Fruit fly (Drosophila melanogaster) whole organism, embryonic: ENCODE data around the gene Rnf146.
A peak's percentile ranks its signal among the peaks of the same experiment; 100 is the strongest.

ENCODE experiments used
- ATbp ChIP-seq: fragments of 200-800 bp; sonication (Bioruptor generic); optimal IDR thresholded peaks from 2 replicates; lab custom pipeline; 2017; ENCODE audit warnings: missing biosample characterization, mild to moderate bottlenecking, missing genetic modification characterization, missing genetic modification reagents
- Ada2b ChIP-seq: fragments of 200-800 bp; sonication (Bioruptor generic); IDR thresholded peaks from 2 replicates; pipeline ENCODE4 v1.3.6; 2022; ENCODE audit warnings: missing biosample characterization, missing genetic modification characterization
- Aef1 ChIP-seq: fragments of 200-800 bp; sonication (Bioruptor generic); IDR thresholded peaks from 3 replicates; pipeline ENCODE4 v1.3.6; 2022; ENCODE audit warnings: missing biosample characterization, missing genetic modification characterization
- CG11085 ChIP-seq: fragments of 200-800 bp; sonication (Bioruptor generic); IDR thresholded peaks from 2 replicates; pipeline ENCODE4 v1.3.6; 2022; ENCODE audit warnings: missing biosample characterization, missing genetic modification characterization
- CG11696 ChIP-seq: fragments of 200-800 bp; sonication (Bioruptor generic); IDR thresholded peaks from 2 replicates; pipeline ENCODE4 v1.3.6; 2022; ENCODE audit warnings: missing biosample characterization, missing genetic modification characterization
- CG12104 ChIP-seq: fragments of 200-800 bp; sonication (Bioruptor generic); optimal IDR thresholded peaks from 3 replicates; lab custom pipeline; 2016; ENCODE audit warnings: missing biosample characterization, missing genetic modification characterization
- CG12299 ChIP-seq: fragments of 200-800 bp; sonication (Bioruptor generic); optimal IDR thresholded peaks from 2 replicates; lab custom pipeline; 2018; ENCODE audit warnings: missing biosample characterization, mild to moderate bottlenecking, missing genetic modification characterization
- CG15011 ChIP-seq: fragments of 200-800 bp; sonication (Bioruptor generic); optimal IDR thresholded peaks from 3 replicates; lab custom pipeline; 2018; ENCODE audit warnings: missing biosample characterization, mild to moderate bottlenecking, missing genetic modification characterization
- CG15269 ChIP-seq: fragments of 200-800 bp; sonication (Bioruptor generic); optimal IDR thresholded peaks from 2 replicates; lab custom pipeline; 2018; ENCODE audit warnings: missing biosample characterization, mild to moderate bottlenecking, missing genetic modification characterization, moderate library complexity
- CG15514 ChIP-seq: fragments of 200-800 bp; sonication (Bioruptor generic); optimal IDR thresholded peaks from 3 replicates; lab custom pipeline; 2017; ENCODE audit warnings: missing biosample characterization, missing genetic modification characterization, mild to moderate bottlenecking, moderate library complexity, missing genetic modification reagents
- CG17612 ChIP-seq: fragments of 200-800 bp; sonication (Bioruptor generic); IDR thresholded peaks from 2 replicates; pipeline ENCODE4 v1.3.6; 2022; ENCODE audit warnings: missing biosample characterization, missing genetic modification characterization
- CG2678 ChIP-seq: fragments of 200-800 bp; sonication (Bioruptor generic); optimal IDR thresholded peaks from 3 replicates; lab custom pipeline; 2019; ENCODE audit warnings: missing biosample characterization, mild to moderate bottlenecking, missing genetic modification characterization, moderate library complexity
- CG4328 ChIP-seq: fragments of 200-800 bp; sonication (Bioruptor generic); optimal IDR thresholded peaks from 3 replicates; lab custom pipeline; 2017; ENCODE audit warnings: missing biosample characterization, missing genetic modification reagents, missing genetic modification characterization
- CG5245 ChIP-seq: fragments of 200-800 bp; sonication (Bioruptor generic); optimal IDR thresholded peaks from 3 replicates; lab custom pipeline; 2016; ENCODE audit warnings: missing biosample characterization, missing genetic modification characterization
- CG7556 ChIP-seq: fragments of 200-800 bp; sonication (Bioruptor generic); optimal IDR thresholded peaks from 2 replicates; lab custom pipeline; 2017; ENCODE audit warnings: missing biosample characterization, mild to moderate bottlenecking, missing genetic modification characterization
- CG8281 ChIP-seq: fragments of 200-800 bp; sonication (Bioruptor generic); optimal IDR thresholded peaks from 2 replicates; lab custom pipeline; 2018; ENCODE audit warnings: missing biosample characterization, mild to moderate bottlenecking, missing genetic modification characterization, moderate library complexity
- CG9932 ChIP-seq: fragments of 200-800 bp; sonication (Bioruptor generic); IDR thresholded peaks from 2 replicates; pipeline ENCODE4 v1.3.6; 2022; ENCODE audit warnings: missing biosample characterization, missing genetic modification characterization
- CHES-1-like ChIP-seq: fragments of 200-800 bp; sonication (Bioruptor generic); optimal IDR thresholded peaks from 2 replicates; lab custom pipeline; 2016; ENCODE audit warnings: missing biosample characterization, missing genetic modification characterization
- D ChIP-seq, 2 experiments: fragments of 200-800 bp in 1 of 2; fragments of >200 bp in 1 of 2; sonication (Bioruptor generic) in 1 of 2; optimal IDR thresholded peaks; 2 replicates in 1 of 2; 3 replicates in 1 of 2; lab custom pipeline; 2017; ENCODE audit warnings: mild to moderate bottlenecking in 1 of 2, missing biosample characterization in 1 of 2, missing genetic modification characterization in 1 of 2, missing genetic modification reagents in 1 of 2
- HLH3B ChIP-seq: fragments of 200-800 bp; sonication (Bioruptor generic); IDR thresholded peaks from 2 replicates; pipeline ENCODE4 v1.3.6; 2022; ENCODE audit warnings: missing biosample characterization, missing genetic modification characterization
- HLHmδ ChIP-seq: fragments of 200-800 bp; sonication (Bioruptor generic); optimal IDR thresholded peaks from 2 replicates; lab custom pipeline; 2018; ENCODE audit warnings: missing biosample characterization, mild to moderate bottlenecking, missing genetic modification characterization, moderate library complexity
- HmgZ ChIP-seq: fragments of 200-800 bp; sonication (Bioruptor generic); optimal IDR thresholded peaks from 2 replicates; lab custom pipeline; 2018; ENCODE audit warnings: missing biosample characterization, mild to moderate bottlenecking, missing genetic modification characterization
- Hmr ChIP-seq: fragments of 200-800 bp; sonication (Bioruptor generic); optimal IDR thresholded peaks from 3 replicates; lab custom pipeline; 2017; ENCODE audit warnings: mild to moderate bottlenecking, missing biosample characterization, missing genetic modification reagents, missing genetic modification characterization
- MESR4 ChIP-seq: fragments of 200-800 bp; sonication (Bioruptor generic); optimal IDR thresholded peaks from 2 replicates; lab custom pipeline; 2018; ENCODE audit warnings: missing biosample characterization, mild to moderate bottlenecking, missing genetic modification characterization, moderate library complexity
- Max ChIP-seq: fragments of 200-800 bp; sonication (Bioruptor generic); optimal IDR thresholded peaks from 2 replicates; lab custom pipeline; 2016; ENCODE audit warnings: missing biosample characterization, mild to moderate bottlenecking, missing genetic modification characterization
- NFAT ChIP-seq: fragments of 200-800 bp; sonication (Bioruptor generic); IDR thresholded peaks from 2 replicates; pipeline ENCODE4 v1.3.6; 2022; ENCODE audit warnings: missing biosample characterization, missing genetic modification characterization
- Nf-YA ChIP-seq: fragments of 200-800 bp; sonication (Bioruptor generic); IDR thresholded peaks from 2 replicates; pipeline ENCODE4 v1.3.6; 2022; ENCODE audit warnings: missing biosample characterization, missing genetic modification characterization
- Oli ChIP-seq: fragments of 200-800 bp; sonication (Bioruptor generic); optimal IDR thresholded peaks from 2 replicates; lab custom pipeline; 2018; ENCODE audit warnings: missing biosample characterization, mild to moderate bottlenecking, missing genetic modification characterization, moderate library complexity
- Optix ChIP-seq: fragments of 200-800 bp; sonication (Bioruptor generic); IDR thresholded peaks from 3 replicates; pipeline ENCODE4 v1.3.6; 2022; ENCODE audit warnings: missing biosample characterization, missing genetic modification characterization
- Rfx ChIP-seq: fragments of 200-800 bp; sonication (Bioruptor generic); IDR thresholded peaks from 2 replicates; pipeline ENCODE4 v1.3.6; 2022; ENCODE audit warnings: missing biosample characterization, missing genetic modification characterization
- Six4 ChIP-seq: fragments of 200-800 bp; sonication (Bioruptor generic); optimal IDR thresholded peaks from 2 replicates; lab custom pipeline; 2016; ENCODE audit warnings: missing biosample characterization, missing genetic modification characterization
- Xrp1 ChIP-seq: fragments of 200-800 bp; sonication (Bioruptor generic); IDR thresholded peaks from 2 replicates; pipeline ENCODE4 v1.3.6; 2022; ENCODE audit warnings: missing biosample characterization, missing genetic modification characterization
- al ChIP-seq: fragments of 200-800 bp; sonication (Bioruptor generic); IDR thresholded peaks from 2 replicates; pipeline ENCODE4 v1.3.6; 2022; ENCODE audit warnings: missing biosample characterization, missing genetic modification characterization
- chinmo ChIP-seq: fragments of 200-800 bp; sonication (Bioruptor generic); IDR thresholded peaks from 4 replicates; pipeline ENCODE4 v1.3.6; 2022; ENCODE audit warnings: missing biosample characterization, missing genetic modification characterization; ENCODE audit not compliant: partially characterized antibody
- disco-r ChIP-seq: fragments of 200-800 bp; sonication (Bioruptor generic); optimal IDR thresholded peaks from 2 replicates; lab custom pipeline; 2016; ENCODE audit warnings: missing biosample characterization, missing genetic modification characterization
- fd96Cb ChIP-seq: fragments of 200-800 bp; sonication (Bioruptor generic); optimal IDR thresholded peaks from 2 replicates; lab custom pipeline; 2018; ENCODE audit warnings: missing biosample characterization, mild to moderate bottlenecking, missing genetic modification characterization, moderate library complexity
- gcm ChIP-seq: fragments of 200-800 bp; sonication (Bioruptor generic); optimal IDR thresholded peaks from 2 replicates; lab custom pipeline; 2019; ENCODE audit warnings: missing biosample characterization, mild to moderate bottlenecking, missing genetic modification characterization, moderate library complexity
- gsb-n ChIP-seq: fragments of 200-800 bp; sonication (Bioruptor generic); optimal IDR thresholded peaks from 3 replicates; lab custom pipeline; 2018; ENCODE audit warnings: missing biosample characterization, mild to moderate bottlenecking, missing genetic modification characterization
- gt ChIP-seq: fragments of 200-800 bp; sonication (Bioruptor generic); IDR thresholded peaks from 2 replicates; pipeline ENCODE4 v1.3.6; 2022; ENCODE audit warnings: missing biosample characterization, missing genetic modification characterization
- lbe ChIP-seq: fragments of 200-800 bp; sonication (Bioruptor generic); optimal IDR thresholded peaks from 2 replicates; lab custom pipeline; 2016; ENCODE audit warnings: missing biosample characterization, mild to moderate bottlenecking, missing genetic modification characterization
- lmd ChIP-seq: fragments of 200-800 bp; sonication (Bioruptor generic); IDR thresholded peaks from 2 replicates; pipeline ENCODE4 v1.3.6; 2022; ENCODE audit warnings: missing biosample characterization, missing genetic modification characterization
- mam ChIP-seq: fragments of 200-800 bp; sonication (Bioruptor generic); optimal IDR thresholded peaks from 3 replicates; lab custom pipeline; 2016; ENCODE audit warnings: missing biosample characterization, missing genetic modification characterization
- nerfin-1 ChIP-seq: fragments of 200-800 bp; sonication (Bioruptor generic); optimal IDR thresholded peaks from 3 replicates; lab custom pipeline; 2019; ENCODE audit warnings: missing biosample characterization, mild to moderate bottlenecking, missing genetic modification characterization, moderate library complexity
- pan ChIP-seq, 4 experiments: fragments of >200 bp in 3 of 4; fragments of 200-800 bp in 1 of 4; sonication (Bioruptor generic) in 1 of 4; optimal IDR thresholded peaks in 3 of 4; IDR thresholded peaks in 1 of 4; 2 replicates each; pipeline versions ENCODE4 v1.3.6 to Lab custom; 2017 to 2022; ENCODE audit warnings: missing biosample characterization in 2 of 4, missing genetic modification characterization in 2 of 4, mixed read lengths in 1 of 4
- row ChIP-seq: fragments of 200-800 bp; sonication (Bioruptor generic); IDR thresholded peaks from 3 replicates; pipeline ENCODE4 v1.3.6; 2022; ENCODE audit warnings: missing biosample characterization, missing genetic modification characterization
- sima ChIP-seq: fragments of 200-800 bp; sonication (Bioruptor generic); optimal IDR thresholded peaks from 2 replicates; lab custom pipeline; 2016; ENCODE audit warnings: missing biosample characterization, missing genetic modification characterization
- unpg ChIP-seq: fragments of 200-800 bp; sonication (Bioruptor generic); optimal IDR thresholded peaks from 3 replicates; lab custom pipeline; 2018; ENCODE audit warnings: missing biosample characterization, mild to moderate bottlenecking, missing genetic modification characterization, moderate library complexity
- vvl ChIP-seq: fragments of 200-800 bp; sonication (Bioruptor generic); IDR thresholded peaks from 2 replicates; pipeline ENCODE4 v1.3.6; 2022; ENCODE audit warnings: missing biosample characterization, missing genetic modification characterization

Rnf146 gene

dm6 chr3L:19634788-19635448 is 7.7 kb downstream of the Rnf146 start (continued):
- TF ChIP-seq Nf-YA (GFP tag; lab: Robert Waterston, UW) (0 out of 2 replicates have a peak, but pooled peaks have one; percentile 39), vvl (GFP tag; lab: Robert Waterston, UW) (peak; percentile 78), Aef1 (GFP tag; lab: Robert Waterston, UW) (peak; percentile 74), CG15514 (GFP tag; lab: Kevin White, UChicago) (peak; percentile 27), CG8281 (tag; lab: Kevin White, UChicago) (peak; percentile 59), MESR4 (GFP tag; lab: Kevin White, UChicago) (no peak), Max (GFP tag; lab: Kevin White, UChicago) (peak; percentile 1), gcm (GFP tag; lab: Kevin White, UChicago) (peak; percentile 61), CG7556 (GFP tag; lab: Kevin White, UChicago) (peak; percentile 84), Rfx (GFP tag; lab: Robert Waterston, UW) (peak; percentile 78), sima (GFP tag; lab: Kevin White, UChicago) (no peak), gsb-n (peak; percentile 83), Oli (tag; lab: Kevin White, UChicago) (peak; percentile 63), CG15269 (peak; percentile 84), Hmr (GFP tag; lab: Kevin White, UChicago) (peak; percentile 82), Xrp1 (peak; percentile 83), CG17612 (GFP tag; lab: Robert Waterston, UW) (peak; percentile 43; the same call in 1 of the 2 replicates), unpg (peak; percentile 83), Ada2b (GFP tag; lab: Robert Waterston, UW) (0 out of 2 replicates have a peak, but pooled peaks have one; percentile 48), CG12104 (peak; percentile 61), HLH3B (peak; percentile 77), HmgZ (peak; percentile 14), Six4 (GFP tag; lab: Kevin White, UChicago) (peak; percentile 73), CG5245 (peak; percentile 29), mam (GFP tag; lab: Kevin White, UChicago) (no peak), row (peak; percentile 66), al (GFP tag; lab: Robert Waterston, UW) (peak; percentile 83; the same call in 1 of the 2 replicates), CHES-1-like (GFP tag; lab: Kevin White, UChicago) (no peak), D (optimal IDR thresholded peaks at IDR 0.05; lab: Kevin White, UChicago) (no peak), D (GFP tag; optimal IDR thresholded peaks at IDR 0.05; lab: Kevin White, UChicago) (peak; percentile 64), nerfin-1 (tag; lab: Kevin White, UChicago) (peak; percentile 69), Optix (no peak), CG9932 (GFP tag; lab: Robert Waterston, UW) (peak; percentile 79), CG11696 (GFP tag; lab: Robert Waterston, UW) (peak; percentile 49), CG4328 (GFP tag; lab: Kevin White, UChicago) (no peak), pan (optimal IDR thresholded peaks at IDR 0.05; lab: Kevin White, UChicago) (no peak), pan (GFP tag; optimal IDR thresholded peaks at IDR 0.05 in 1 of 2, IDR thresholded peaks at IDR 0.05 in 1 of 2) (peak in 1 of 2 experiments; percentile 73), gt (GFP tag; lab: Robert Waterston, UW) (no peak), fd96Cb (tag; lab: Kevin White, UChicago) (peak; percentile 81), HLHmδ (GFP tag; lab: Kevin White, UChicago) (no peak), NFAT (GFP tag; lab: Robert Waterston, UW) (0 out of 2 replicates have a peak, but pooled peaks have one; percentile 48), CG2678 (tag; lab: Kevin White, UChicago) (peak; percentile 94), CG11085 (peak; percentile 67; the same call in 1 of the 2 replicates), lmd (GFP tag; lab: Robert Waterston, UW) (peak; percentile 81; the same call in 1 of the 2 replicates), chinmo (GFP tag; lab: Robert Waterston, UW) (peak; percentile 74; the same call in 1 of the 4 replicates), CG15011 (GFP tag; lab: Kevin White, UChicago) (peak; percentile 62), disco-r (GFP tag; lab: Kevin White, UChicago) (no peak), lbe (no peak), CG12299 (tag; lab: Kevin White, UChicago) (peak; percentile 76), ATbp (GFP tag; lab: Kevin White, UChicago) (peak; percentile 33)
